Worm (Caenorhabditis elegans): Measurements from ENCODE around the gene F54D5.23.

Gene F54D5.23

DNA sequence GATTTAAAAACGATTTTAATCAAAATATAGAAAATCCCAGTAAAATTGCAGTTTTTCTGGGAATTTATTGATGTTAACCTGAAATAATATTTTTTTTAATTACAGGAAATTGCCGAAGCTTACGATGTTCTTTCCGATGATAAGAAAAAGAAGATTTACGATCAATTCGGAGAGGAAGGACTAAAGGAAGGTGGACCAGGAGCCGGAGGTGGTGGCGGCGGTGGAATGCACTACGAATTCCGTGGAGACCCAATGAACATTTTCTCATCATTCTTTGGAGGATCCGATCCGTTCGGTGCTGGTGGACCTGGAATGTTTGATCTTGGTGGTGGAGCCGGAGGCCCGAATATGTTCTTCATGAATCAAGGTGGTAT is 23.1 kb downstream of the F54D5.23 start:
- no peak for TF ChIP-seq sptf-1 (tag; optimal IDR thresholded peaks at IDR 0.05)
- TF ChIP-seq ceh-8 (GFP tag; optimal IDR thresholded peaks at IDR 0.05) = no peak
- TF ChIP-seq nhr-12 (tag; optimal IDR thresholded peaks at IDR 0.05) = no peak
- TF ChIP-seq ceh-88 (GFP tag; IDR thresholded peaks at IDR 0.05) = no peak
- TF ChIP-seq lir-3 (tag; optimal IDR thresholded peaks at IDR 0.05; ENCODE audit: poor library complexity) = no peak
- no peak for TF ChIP-seq nhr-20 (tag; optimal IDR thresholded peaks at IDR 0.05)
- TF ChIP-seq nhr-77 (tag; optimal IDR thresholded peaks at IDR 0.05) = no peak
- TF ChIP-seq alr-1 (tag; optimal IDR thresholded peaks at IDR 0.05; ENCODE audit: borderline replicate concordance) = no peak
- no peak for TF ChIP-seq zag-1 (tag; optimal IDR thresholded peaks at IDR 0.05)
- TF ChIP-seq lin-15B (tag; optimal IDR thresholded peaks at IDR 0.05) = no peak
- no peak for TF ChIP-seq tlp-1 (tag; optimal IDR thresholded peaks at IDR 0.05)
- TF ChIP-seq nhr-11 (tag; optimal IDR thresholded peaks at IDR 0.05) = no peak

DNA sequence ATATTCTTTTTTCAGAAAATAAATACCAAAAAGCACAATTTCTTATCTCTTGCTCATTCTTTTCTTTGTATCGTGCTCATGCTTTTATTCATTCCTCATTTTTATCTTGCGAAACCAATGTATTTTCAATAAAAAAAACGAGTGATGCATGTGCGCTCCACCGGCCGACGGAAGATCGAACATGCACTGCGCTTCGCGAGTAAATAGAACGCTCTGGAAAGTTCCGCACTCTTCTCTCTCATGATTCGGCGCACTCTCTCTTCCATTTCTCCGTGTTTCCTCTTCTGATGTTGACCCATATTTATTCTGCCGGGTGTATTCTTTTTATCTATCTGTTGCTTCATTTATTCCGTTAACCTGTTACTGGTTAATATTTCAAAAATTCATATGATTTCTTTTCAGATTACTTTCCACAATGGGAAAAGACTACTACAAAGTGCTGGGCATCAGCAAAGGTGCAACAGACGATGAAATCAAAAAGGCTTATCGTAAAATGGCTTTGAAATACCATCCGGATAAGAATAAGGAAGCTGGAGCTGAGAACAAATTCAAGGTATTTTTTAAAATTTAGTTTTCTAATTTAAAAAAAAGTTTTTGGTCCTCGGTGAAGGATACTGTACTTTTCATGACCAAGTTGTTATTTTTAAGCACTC is 23.7 kb downstream of the F54D5.23 start, which contains the start of gene dnj-13:
Gene dnj-13 (plus strand): TSS at position 403 of the 653 bp plus-strand sequence.
- TF ChIP-seq fos-1 (tag; optimal IDR thresholded peaks at IDR 0.05) = peak; percentile 85
- peak; percentile 95 for TF ChIP-seq pax-3 (tag; optimal IDR thresholded peaks at IDR 0.05)
- TF ChIP-seq zip-4 (GFP tag; optimal IDR thresholded peaks at IDR 0.05) = peak; percentile 93
- peak; percentile 50 for TF ChIP-seq C34B4.2 (tag; optimal IDR thresholded peaks at IDR 0.05)
- peak; percentile 87 for TF ChIP-seq elt-2 (tag; optimal IDR thresholded peaks at IDR 0.05)
- TF ChIP-seq lin-14 (GFP tag; optimal IDR thresholded peaks at IDR 0.05) = peak; percentile 99
- peak; percentile 78 for TF ChIP-seq nhr-11 (tag; optimal IDR thresholded peaks at IDR 0.05)
- no peak for TF ChIP-seq ets-5 (GFP tag; IDR thresholded peaks at IDR 0.05)
- no peak for TF ChIP-seq unc-62 (GFP tag; optimal IDR thresholded peaks at IDR 0.05)
- no peak for TF ChIP-seq Y116A8C.19 (tag; optimal IDR thresholded peaks at IDR 0.05; ENCODE audit: borderline replicate concordance)
- peak; percentile 96 for TF ChIP-seq mab-9 (GFP tag; IDR thresholded peaks at IDR 0.05)
- peak in 1 of 2 experiments; percentile 92 for TF ChIP-seq mdl-1 (tag; optimal IDR thresholded peaks at IDR 0.05)
- TF ChIP-seq nhr-28 (tag; optimal IDR thresholded peaks at IDR 0.05) = no peak
- TF ChIP-seq mef-2 (tag; optimal IDR thresholded peaks at IDR 0.05) = peak; percentile 40
- peak in 1 of 2 experiments; percentile 88 for TF ChIP-seq ztf-11 (tag; optimal IDR thresholded peaks at IDR 0.05)
- no peak for TF ChIP-seq pqm-1 (tag; optimal IDR thresholded peaks at IDR 0.05)
- peak; percentile 55 for TF ChIP-seq fkh-4 (tag; optimal IDR thresholded peaks at IDR 0.05; ENCODE audit: borderline replicate concordance)
- peak; percentile 92 for TF ChIP-seq nhr-237 (tag; optimal IDR thresholded peaks at IDR 0.05)
- TF ChIP-seq egl-27 (tag; optimal IDR thresholded peaks at IDR 0.05) = no peak
- peak; percentile 81 for TF ChIP-seq unc-130 (tag; optimal IDR thresholded peaks at IDR 0.05)
- TF ChIP-seq rnt-1 (tag; optimal IDR thresholded peaks at IDR 0.05) = peak; percentile 88
- TF ChIP-seq nhr-19 (GFP tag; conservative IDR thresholded peaks at IDR 0.05) = peak; percentile 97
- peak; percentile 99 for TF ChIP-seq fkh-8 (tag; optimal IDR thresholded peaks at IDR 0.05)
- peak; percentile 93 for TF ChIP-seq irx-1 (tag; optimal IDR thresholded peaks at IDR 0.05)
- TF ChIP-seq fkh-10 (GFP tag; optimal IDR thresholded peaks at IDR 0.05) = peak; percentile 77
- TF ChIP-seq C04F5.9 (tag; optimal IDR thresholded peaks at IDR 0.05) = peak; percentile 86
- peak; percentile 80 for TF ChIP-seq aha-1 (tag; optimal IDR thresholded peaks at IDR 0.05)
- TF ChIP-seq tbx-2 (tag; optimal IDR thresholded peaks at IDR 0.05) = peak; percentile 95
- peak; percentile 27 for TF ChIP-seq F16B12.6 (tag; optimal IDR thresholded peaks at IDR 0.05)
- peak; percentile 64 for TF ChIP-seq nhr-76 (tag; optimal IDR thresholded peaks at IDR 0.05)
- TF ChIP-seq nhr-47 (tag; optimal IDR thresholded peaks at IDR 0.05) = peak; percentile 98
- TF ChIP-seq hlh-17 (GFP tag; optimal IDR thresholded peaks at IDR 0.05; ENCODE audit: borderline replicate concordance) = no peak
- TF ChIP-seq sptf-1 (tag; optimal IDR thresholded peaks at IDR 0.05) = no peak
- TF ChIP-seq lin-15B (tag; optimal IDR thresholded peaks at IDR 0.05) = peak; percentile 84
- no peak for TF ChIP-seq ces-1 (GFP tag; optimal IDR thresholded peaks at IDR 0.05)
- peak; percentile 98 for TF ChIP-seq nhr-85 (tag)
- TF ChIP-seq ztf-4 (tag; optimal IDR thresholded peaks at IDR 0.05) = peak; percentile 95
- TF ChIP-seq isw-1 (GFP tag; IDR thresholded peaks at IDR 0.05) = peak; percentile 95
- peak; percentile 45 for TF ChIP-seq tlp-1 (tag; optimal IDR thresholded peaks at IDR 0.05)
- no peak for TF ChIP-seq alr-1 (tag; optimal IDR thresholded peaks at IDR 0.05; ENCODE audit: borderline replicate concordance)
- no peak for TF ChIP-seq ceh-63 (GFP tag; optimal IDR thresholded peaks at IDR 0.05)
- TF ChIP-seq dpl-1 (GFP tag; optimal IDR thresholded peaks at IDR 0.05) = peak; percentile 74 to 81 (median 79)
- peak; percentile 91 for TF ChIP-seq ceh-8 (GFP tag; optimal IDR thresholded peaks at IDR 0.05)
